Worm (Caenorhabditis elegans): Measurements from ENCODE around the gene F44G4.5.

DNA sequence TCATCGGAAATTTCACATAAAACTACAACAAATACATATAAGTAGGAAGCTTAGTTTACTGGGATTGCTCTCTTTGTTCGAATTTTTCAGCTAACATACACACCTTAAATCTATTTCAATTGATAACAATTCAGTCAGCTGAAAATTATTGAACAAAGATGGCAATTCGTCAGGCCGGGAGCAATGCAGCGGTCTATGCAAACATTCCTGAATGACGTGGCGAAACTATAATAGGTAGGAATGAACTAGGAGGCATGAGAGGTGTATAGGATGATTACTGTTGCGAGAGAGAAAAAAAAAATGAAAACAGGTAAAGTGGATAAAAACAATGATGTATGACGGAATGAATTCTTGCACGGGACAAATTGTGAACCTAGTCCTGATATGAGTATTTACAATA, 41.8 kb upstream of the F44G4.5 start:
- TF ChIP-seq mml-1 (tag; optimal IDR thresholded peaks at IDR 0.05) (no peak), nhr-237 (tag; optimal IDR thresholded peaks at IDR 0.05) (no peak), nhr-76 (tag; optimal IDR thresholded peaks at IDR 0.05) (no peak), nhr-77 (tag; optimal IDR thresholded peaks at IDR 0.05) (no peak), unc-62 (GFP tag; optimal IDR thresholded peaks at IDR 0.05) (no peak), elt-2 (tag; optimal IDR thresholded peaks at IDR 0.05) (peak; percentile 34), fos-1 (tag; optimal IDR thresholded peaks at IDR 0.05) (no peak), aly-2 (tag; optimal IDR thresholded peaks at IDR 0.05) (no peak), tbx-2 (tag; optimal IDR thresholded peaks at IDR 0.05) (no peak), ama-1 (optimal IDR thresholded peaks at IDR 0.05) (no peak), egl-27 (tag; optimal IDR thresholded peaks at IDR 0.05) (no peak), snpc-4 (tag; optimal IDR thresholded peaks at IDR 0.05) (no peak)

All from whole organism, L3 larva.